Worm (Caenorhabditis elegans) whole organism, early embryonic: ENCODE measurements around the gene skpo-3.

Source experiments
- flt-1 ChIP-seq: fragments of 200-800 bp; sonication (Bioruptor generic); IDR thresholded peaks from 2 replicates; pipeline ENCODE4 v1.3.6; 2022; ENCODE audit warnings: missing genetic modification characterization, missing compliant biosample characterization
- hmbx-1 ChIP-seq: sonication (generic microtip); optimal IDR thresholded peaks from 2 replicates; lab custom pipeline; 2016; ENCODE audit warnings: mild to moderate bottlenecking, missing genetic modification characterization, missing compliant biosample characterization

DNA sequence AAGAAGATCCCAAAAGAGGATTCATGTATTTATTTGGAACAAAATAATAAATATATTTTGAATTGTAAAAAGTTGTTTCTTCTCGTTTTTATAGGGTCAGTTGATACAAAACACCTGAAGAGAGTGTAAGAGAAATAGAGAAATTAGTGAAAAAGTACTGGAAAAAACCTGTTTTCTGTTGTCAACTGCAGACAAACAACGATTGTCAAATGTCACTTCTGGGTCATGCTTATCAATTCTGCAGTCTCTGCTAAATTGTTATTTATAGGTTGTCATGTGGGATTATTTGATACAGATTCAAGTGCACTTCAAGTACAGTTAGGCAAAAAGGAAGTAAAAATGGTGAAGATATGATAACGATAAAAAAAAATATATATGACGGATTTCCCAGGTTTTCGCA, 26.8 kb downstream of the skpo-3 start:
- TF ChIP-seq hmbx-1 (tag; lab: Kevin White, UChicago), result no peak
- TF ChIP-seq flt-1 (GFP tag; lab: Robert Waterston, UW), result no peak
